Worm (Caenorhabditis elegans) whole organism, mixed stage, embryonic: ENCODE measurements around the gene R13A1.10.

Experiments used
- blmp-1 ChIP-seq: fragments of 150-350 bp; optimal IDR thresholded peaks from 2 replicates; lab custom pipeline; 2014; ENCODE audit warnings: missing biosample characterization, missing genetic modification characterization
- flh-1 ChIP-seq: fragments of 200-800 bp; sonication (Bioruptor generic); optimal IDR thresholded peaks from 2 replicates; lab custom pipeline; 2018; ENCODE audit warnings: mild to moderate bottlenecking, missing genetic modification characterization, moderate library complexity, missing compliant biosample characterization
- ham-2 ChIP-seq: fragments of 200-800 bp; sonication (Bioruptor generic); optimal IDR thresholded peaks from 2 replicates; lab custom pipeline; 2018; ENCODE audit warnings: mild to moderate bottlenecking, missing genetic modification characterization, missing compliant biosample characterization
- lin-13 ChIP-seq: fragments of 150-350 bp; optimal IDR thresholded peaks from 2 replicates; lab custom pipeline; 2014; ENCODE audit warnings: missing biosample characterization, missing genetic modification characterization
- nhr-237 ChIP-seq: fragments of 150-350 bp; optimal IDR thresholded peaks from 2 replicates; lab custom pipeline; 2014; ENCODE audit warnings: missing biosample characterization, missing genetic modification characterization
- pha-4 ChIP-seq: fragments of 150-350 bp; optimal IDR thresholded peaks from 2 replicates; lab custom pipeline; 2018; ENCODE audit warnings: missing biosample characterization, missing genetic modification reagents, missing genetic modification characterization
- snpc-4 ChIP-seq: fragments of 150-350 bp; optimal IDR thresholded peaks from 2 replicates; lab custom pipeline; 2014; ENCODE audit warnings: missing biosample characterization, missing genetic modification characterization
- sptf-1 ChIP-seq: sonication (generic microtip); optimal IDR thresholded peaks from 2 replicates; lab custom pipeline; 2017; ENCODE audit warnings: mild to moderate bottlenecking, missing genetic modification characterization, moderate library complexity, missing compliant biosample characterization
- unc-39 ChIP-seq: fragments of 150-350 bp; optimal IDR thresholded peaks from 2 replicates; lab custom pipeline; 2014; ENCODE audit warnings: missing biosample characterization, missing genetic modification characterization
- unc-62 ChIP-seq: fragments of 150-350 bp; optimal IDR thresholded peaks from 2 replicates; lab custom pipeline; 2014; ENCODE audit warnings: missing biosample characterization, missing genetic modification reagents, missing genetic modification characterization
- ztf-11 ChIP-seq: fragments of 150-350 bp; optimal IDR thresholded peaks from 2 replicates; lab custom pipeline; 2014; ENCODE audit warnings: missing biosample characterization, missing genetic modification characterization

- no peak for TF ChIP-seq blmp-1 (tag; lab: Kevin White, UChicago)
- no peak for TF ChIP-seq ham-2 (GFP tag; lab: Kevin White, UChicago)
- no peak for TF ChIP-seq snpc-4 (tag; lab: Kevin White, UChicago)
- TF ChIP-seq lin-13 (tag; lab: Kevin White, UChicago): no peak
- no peak for TF ChIP-seq unc-39
- no peak for TF ChIP-seq unc-62 (GFP tag; lab: Kevin White, UChicago)
- no peak for TF ChIP-seq flh-1 (GFP tag; lab: Kevin White, UChicago)
- TF ChIP-seq nhr-237 (tag; lab: Kevin White, UChicago): no peak
- TF ChIP-seq sptf-1 (tag; lab: Kevin White, UChicago): no peak
- no peak for TF ChIP-seq pha-4
- TF ChIP-seq ztf-11: no peak
Measured at ce11 chrIV:7203696-7204095, 23.3 kb downstream of the R13A1.10 start, which contains the start of gene R13A1.3.
